Worm (Caenorhabditis elegans) whole organism, young adult: ENCODE data around the gene W01D2.3.

Experiments used
- C06A6.2 ChIP-seq: fragments of 200-800 bp; sonication (Bioruptor generic); conservative IDR thresholded peaks from 2 replicates; pipeline ENCODE4 v1.3.6; 2022; ENCODE audit warnings: missing genetic modification characterization, missing compliant biosample characterization
- F10E7.11 ChIP-seq: sonication (generic microtip); optimal IDR thresholded peaks from 2 replicates; lab custom pipeline; 2017; ENCODE audit warnings: mild to moderate bottlenecking, missing genetic modification characterization, moderate library complexity, missing compliant biosample characterization
- F55B11.4 ChIP-seq: sonication (generic microtip); optimal IDR thresholded peaks from 2 replicates; lab custom pipeline; 2016; ENCODE audit warnings: missing compliant biosample characterization, missing genetic modification characterization, borderline replicate concordance; ENCODE audit not compliant: insufficient read depth
- F57A8.1 ChIP-seq: fragments of 200-800 bp; sonication (Bioruptor generic); optimal IDR thresholded peaks from 2 replicates; lab custom pipeline; 2018; ENCODE audit warnings: mild to moderate bottlenecking, missing genetic modification characterization, moderate library complexity, missing compliant biosample characterization
- Y56A3A.18 ChIP-seq: fragments of 200-800 bp; sonication (Bioruptor generic); IDR thresholded peaks from 2 replicates; pipeline ENCODE4 v1.3.6; 2022; ENCODE audit warnings: missing genetic modification reagents, missing genetic modification characterization, missing compliant biosample characterization
- Y95B8A.8 ChIP-seq: fragments of 200-800 bp; sonication (Bioruptor generic); IDR thresholded peaks from 2 replicates; pipeline ENCODE4 v1.3.6; 2022; ENCODE audit warnings: missing genetic modification reagents, missing genetic modification characterization, missing compliant biosample characterization
- ZK185.1 ChIP-seq: sonication (generic microtip); optimal IDR thresholded peaks from 2 replicates; lab custom pipeline; 2016; ENCODE audit warnings: mild to moderate bottlenecking, missing genetic modification characterization, missing compliant biosample characterization; ENCODE audit not compliant: poor library complexity, severe bottlenecking
- akir-1 ChIP-seq: fragments of 200-800 bp; sonication (Bioruptor generic); optimal IDR thresholded peaks from 2 replicates; lab custom pipeline; 2018; ENCODE audit warnings: mild to moderate bottlenecking, missing genetic modification characterization, moderate library complexity, missing compliant biosample characterization
- ama-1 ChIP-seq, 3 experiments: fragments of 150-350 bp in 1 of 3; sonication (generic microtip) in 2 of 3; optimal IDR thresholded peaks; 2 replicates each; lab custom pipeline; 2014 to 2018; ENCODE audit warnings: missing biosample characterization in 2 of 3, missing genetic modification characterization in 2 of 3, missing genetic modification reagents in 2 of 3
- aptf-2 ChIP-seq: fragments of 200-800 bp; sonication (Bioruptor generic); conservative IDR thresholded peaks from 2 replicates; pipeline ENCODE4 v1.3.6; 2022; ENCODE audit warnings: missing genetic modification reagents, missing genetic modification characterization, missing compliant biosample characterization
- attf-6 ChIP-seq: fragments of 200-800 bp; sonication (Bioruptor generic); IDR thresholded peaks from 2 replicates; pipeline ENCODE4 v1.3.6; 2022; ENCODE audit warnings: missing genetic modification reagents, missing genetic modification characterization, missing compliant biosample characterization
- bed-2 ChIP-seq: fragments of 200-800 bp; sonication (Bioruptor generic); IDR thresholded peaks from 2 replicates; pipeline ENCODE4 v1.3.6; 2022; ENCODE audit warnings: missing genetic modification reagents, missing genetic modification characterization, missing compliant biosample characterization
- cebp-2 ChIP-seq: fragments of 200-800 bp; sonication (Bioruptor generic); IDR thresholded peaks from 2 replicates; pipeline ENCODE4 v1.3.6; 2022; ENCODE audit warnings: missing genetic modification characterization, missing compliant biosample characterization
- ceh-27 ChIP-seq: fragments of 200-800 bp; sonication (Bioruptor generic); optimal IDR thresholded peaks from 2 replicates; lab custom pipeline; 2018; ENCODE audit warnings: mild to moderate bottlenecking, missing genetic modification characterization, moderate library complexity, missing compliant biosample characterization
- ceh-58 ChIP-seq: fragments of 200-800 bp; sonication (Bioruptor generic); IDR thresholded peaks from 2 replicates; pipeline ENCODE4 v1.3.6; 2022; ENCODE audit warnings: missing genetic modification characterization, missing compliant biosample characterization
- die-1 ChIP-seq: sonication (generic microtip); optimal IDR thresholded peaks from 2 replicates; lab custom pipeline; 2016; ENCODE audit warnings: missing genotype, mild to moderate bottlenecking, missing genetic modification characterization, missing compliant biosample characterization
- dox-1 ChIP-seq: fragments of 200-800 bp; sonication (Bioruptor generic); IDR thresholded peaks from 2 replicates; pipeline ENCODE4 v1.3.6; 2022; ENCODE audit warnings: missing genetic modification reagents, missing genetic modification characterization, missing compliant biosample characterization
- dpl-1 ChIP-seq: fragments of 150-350 bp; optimal IDR thresholded peaks from 2 replicates; lab custom pipeline; 2014; ENCODE audit warnings: missing biosample characterization, missing genetic modification reagents, missing genetic modification characterization
- efl-1 ChIP-seq: fragments of 150-350 bp; optimal IDR thresholded peaks from 2 replicates; lab custom pipeline; 2014; ENCODE audit warnings: missing biosample characterization, missing genetic modification reagents, missing genetic modification characterization
- egrh-3 ChIP-seq: fragments of 200-800 bp; sonication (Bioruptor generic); IDR thresholded peaks from 2 replicates; pipeline ENCODE4 v1.3.6; 2022; ENCODE audit warnings: missing genetic modification reagents, missing genetic modification characterization, missing compliant biosample characterization
- ekl-4 ChIP-seq: fragments of 200-800 bp; sonication (Bioruptor generic); IDR thresholded peaks from 2 replicates; pipeline ENCODE4 v1.3.6; 2022; ENCODE audit warnings: missing genetic modification reagents, missing genetic modification characterization, missing compliant biosample characterization
- gei-17 ChIP-seq: fragments of 200-800 bp; sonication (Bioruptor generic); optimal IDR thresholded peaks from 2 replicates; lab custom pipeline; 2018; ENCODE audit warnings: mild to moderate bottlenecking, missing genetic modification characterization, missing compliant biosample characterization
- hrde-1 ChIP-seq: sonication (generic microtip); optimal IDR thresholded peaks from 2 replicates; lab custom pipeline; 2016; ENCODE audit warnings: missing genetic modification characterization, mild to moderate bottlenecking, missing compliant biosample characterization, moderate library complexity, missing genotype, missing genetic modification reagents, borderline replicate concordance
- hsf-1 ChIP-seq: fragments of 200-800 bp; sonication (Bioruptor generic); IDR thresholded peaks from 2 replicates; pipeline ENCODE4 v1.3.6; 2022; ENCODE audit warnings: missing genetic modification reagents, missing genetic modification characterization, missing compliant biosample characterization
- let-607 ChIP-seq, 2 experiments: fragments of 200-800 bp in 1 of 2; sonication (Bioruptor generic) in 1 of 2; sonication (generic microtip) in 1 of 2; optimal IDR thresholded peaks; 2 replicates each; lab custom pipeline; 2016 to 2018; ENCODE audit warnings: mild to moderate bottlenecking in 2 of 2, missing compliant biosample characterization in 2 of 2, missing genetic modification characterization in 2 of 2, moderate library complexity in 2 of 2, missing genotype in 1 of 2
- lin-35 ChIP-seq, 3 experiments: fragments of 150-350 bp in 2 of 3; sonication (generic microtip) in 1 of 3; optimal IDR thresholded peaks; 2 replicates each; lab custom pipeline; 2014 to 2018; ENCODE audit warnings: missing biosample characterization in 3 of 3, missing genetic modification characterization in 3 of 3, missing genetic modification reagents in 3 of 3
- lir-1 ChIP-seq: fragments of 200-800 bp; sonication (Bioruptor generic); conservative IDR thresholded peaks from 2 replicates; pipeline ENCODE4 v1.3.6; 2022; ENCODE audit warnings: missing genetic modification reagents, missing genetic modification characterization, missing compliant biosample characterization
- lsl-1 ChIP-seq: fragments of 200-800 bp; sonication (Bioruptor generic); optimal IDR thresholded peaks from 2 replicates; lab custom pipeline; 2018; ENCODE audit warnings: mild to moderate bottlenecking, missing genetic modification characterization, moderate library complexity, missing compliant biosample characterization
- lsy-27 ChIP-seq: sonication (generic microtip); optimal IDR thresholded peaks from 2 replicates; lab custom pipeline; 2017; ENCODE audit warnings: missing genetic modification characterization, mild to moderate bottlenecking, missing compliant biosample characterization, antibody characterized with exemption, missing genotype, borderline replicate concordance; ENCODE audit not compliant: insufficient read depth
- madf-6 ChIP-seq: fragments of 200-800 bp; sonication (Bioruptor generic); IDR thresholded peaks from 2 replicates; pipeline ENCODE4 v1.3.6; 2022; ENCODE audit warnings: missing genetic modification reagents, missing genetic modification characterization, missing compliant biosample characterization
- madf-8 ChIP-seq: fragments of 200-800 bp; sonication (Bioruptor generic); conservative IDR thresholded peaks from 2 replicates; pipeline ENCODE4 v1.3.6; 2022; ENCODE audit warnings: missing genetic modification reagents, missing genetic modification characterization, missing compliant biosample characterization
- mcd-1 ChIP-seq: fragments of 200-800 bp; sonication (Bioruptor generic); IDR thresholded peaks from 2 replicates; pipeline ENCODE4 v1.3.6; 2022; ENCODE audit warnings: missing genetic modification reagents, missing genetic modification characterization, missing compliant biosample characterization
- mel-28 ChIP-seq: sonication (generic microtip); optimal IDR thresholded peaks from 2 replicates; lab custom pipeline; 2016; ENCODE audit warnings: borderline replicate concordance, mild to moderate bottlenecking, missing genetic modification characterization, missing compliant biosample characterization
- nfya-2 ChIP-seq: fragments of 200-800 bp; sonication (Bioruptor generic); IDR thresholded peaks from 2 replicates; pipeline ENCODE4 v1.3.6; 2022; ENCODE audit warnings: missing genetic modification reagents, missing genetic modification characterization, missing compliant biosample characterization
- nfyb-1 ChIP-seq: fragments of 200-800 bp; sonication (Bioruptor generic); IDR thresholded peaks from 2 replicates; pipeline ENCODE4 v1.3.6; 2022; ENCODE audit warnings: missing genetic modification reagents, missing genetic modification characterization, missing compliant biosample characterization
- nhr-27 ChIP-seq: fragments of 200-800 bp; sonication (Bioruptor generic); optimal IDR thresholded peaks from 2 replicates; lab custom pipeline; 2018; ENCODE audit warnings: mild to moderate bottlenecking, missing genetic modification characterization, moderate library complexity, missing compliant biosample characterization
- nhr-80 ChIP-seq: sonication (generic microtip); optimal IDR thresholded peaks from 2 replicates; lab custom pipeline; 2016; ENCODE audit warnings: missing genetic modification characterization, missing compliant biosample characterization
- rpc-1 ChIP-seq, 2 experiments: fragments of 150-350 bp in 1 of 2; sonication (generic microtip) in 1 of 2; optimal IDR thresholded peaks; 2 replicates each; lab custom pipeline; 2014 to 2018; ENCODE audit warnings: missing biosample characterization in 1 of 2, missing genetic modification characterization in 1 of 2, missing genetic modification reagents in 1 of 2, missing genotype in 1 of 2
- sdz-38 ChIP-seq: sonication (generic microtip); optimal IDR thresholded peaks from 2 replicates; lab custom pipeline; 2016; ENCODE audit warnings: missing genotype, missing genetic modification characterization, missing compliant biosample characterization
- somi-1 ChIP-seq: fragments of 200-800 bp; sonication (Bioruptor generic); optimal IDR thresholded peaks from 2 replicates; lab custom pipeline; 2018; ENCODE audit warnings: mild to moderate bottlenecking, missing genetic modification characterization, missing compliant biosample characterization
- tbp1 ChIP-seq: fragments of 200-800 bp; sonication (Bioruptor generic); optimal IDR thresholded peaks from 2 replicates; lab custom pipeline; 2018; ENCODE audit warnings: mild to moderate bottlenecking, missing genetic modification characterization, missing compliant biosample characterization
- tbx-9 ChIP-seq: sonication (generic microtip); optimal IDR thresholded peaks from 2 replicates; lab custom pipeline; 2016; ENCODE audit warnings: borderline replicate concordance, missing genetic modification characterization, inconsistent platforms, missing compliant biosample characterization
- zfh-2 ChIP-seq: fragments of 200-800 bp; sonication (Bioruptor generic); conservative IDR thresholded peaks from 2 replicates; pipeline ENCODE4 v1.3.6; 2022; ENCODE audit warnings: missing genetic modification reagents, missing genetic modification characterization, missing compliant biosample characterization
- ztf-18 ChIP-seq: sonication (generic microtip); optimal IDR thresholded peaks from 2 replicates; lab custom pipeline; 2016; ENCODE audit warnings: missing genotype, mild to moderate bottlenecking, missing genetic modification characterization, missing compliant biosample characterization
- ztf-28 ChIP-seq: fragments of 200-800 bp; sonication (Bioruptor generic); IDR thresholded peaks from 2 replicates; pipeline ENCODE4 v1.3.6; 2022; ENCODE audit warnings: missing genetic modification reagents, missing genetic modification characterization, missing compliant biosample characterization

The W01D2.3 gene

DNA sequence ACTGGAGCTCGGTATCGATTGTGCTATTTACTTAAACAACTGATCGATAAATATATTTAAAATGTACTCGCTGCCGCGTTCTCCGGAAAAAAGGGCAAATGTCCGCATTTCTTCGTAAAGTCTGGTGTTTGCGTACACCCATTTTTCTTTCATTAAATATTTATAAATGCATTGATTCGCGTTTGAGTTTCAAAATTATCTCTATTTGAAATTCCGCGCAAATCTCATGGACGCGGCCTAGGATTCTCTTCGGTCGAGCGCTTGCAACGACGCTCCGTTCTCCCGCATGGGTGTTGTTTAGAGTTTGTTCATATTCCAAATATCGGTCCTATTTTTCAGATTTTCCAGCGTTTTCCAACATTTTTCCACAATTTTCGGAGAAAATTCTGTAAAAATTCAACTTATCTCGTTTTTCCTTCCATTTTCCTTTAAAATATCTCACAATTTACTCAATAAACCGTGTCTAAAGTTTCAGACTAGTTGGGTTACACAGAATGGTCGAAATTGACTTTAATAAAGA is 9.1 kb downstream of the W01D2.3 start, which contains the start of gene eif-3.B (continued):
- TF ChIP-seq hrde-1 (tag; lab: Kevin White, UChicago) (no peak), ama-1 (optimal IDR thresholded peaks at IDR 0.05; lab: Kevin White, UChicago) (no peak), ama-1 (GFP tag; optimal IDR thresholded peaks at IDR 0.05; lab: Kevin White, UChicago) (no peak), C06A6.2 (GFP tag; lab: Robert Waterston, UW) (peak; percentile 69), F55B11.4 (no peak), ztf-18 (tag; lab: Kevin White, UChicago) (peak; percentile 44), cebp-2 (GFP tag; lab: Robert Waterston, UW) (no peak), lsl-1 (GFP tag; lab: Kevin White, UChicago) (peak; percentile 54), zfh-2 (GFP tag; lab: Robert Waterston, UW) (no peak; the same call in 1 of the 2 replicates), attf-6 (no peak), lin-35 (GFP tag; optimal IDR thresholded peaks at IDR 0.05; lab: Kevin White, UChicago) (peak in 2 of 3 experiments; percentile 17 to 91), ekl-4 (peak; percentile 83), nhr-27 (tag; lab: Kevin White, UChicago) (no peak), Y95B8A.8 (GFP tag; lab: Robert Waterston, UW) (0 out of 2 replicates have a peak, but pooled peaks have one; percentile 37), ztf-28 (0 out of 2 replicates have a peak, but pooled peaks have one; percentile 40), somi-1 (GFP tag; lab: Kevin White, UChicago) (peak; percentile 47), lir-1 (GFP tag; lab: Robert Waterston, UW) (peak; percentile 75), egrh-3 (GFP tag; lab: Robert Waterston, UW) (no peak), nfyb-1 (GFP tag; lab: Robert Waterston, UW) (peak; percentile 70; the same call in 1 of the 2 replicates), aptf-2 (GFP tag; lab: Robert Waterston, UW) (peak; percentile 62; the same call in 1 of the 2 replicates), F57A8.1 (GFP tag; lab: Kevin White, UChicago) (no peak), rpc-1 (optimal IDR thresholded peaks at IDR 0.05; lab: Kevin White, UChicago) (no peak), rpc-1 (tag; optimal IDR thresholded peaks at IDR 0.05; lab: Kevin White, UChicago) (no peak), tbp1 (GFP tag; lab: Kevin White, UChicago) (peak; percentile 50), Y56A3A.18 (no peak), lsy-27 (no peak), nfya-2 (GFP tag; lab: Robert Waterston, UW) (no peak), tbx-9 (tag; lab: Kevin White, UChicago) (no peak), nhr-80 (peak; percentile 40), hsf-1 (GFP tag; lab: Robert Waterston, UW) (0 out of 2 replicates have a peak, but pooled peaks have one; percentile 52), efl-1 (GFP tag; lab: Kevin White, UChicago) (peak; percentile 81), ceh-58 (GFP tag; lab: Robert Waterston, UW) (no peak), ceh-27 (GFP tag; lab: Kevin White, UChicago) (peak; percentile 93), gei-17 (peak; percentile 15), madf-6 (GFP tag; lab: Robert Waterston, UW) (peak; percentile 79), mel-28 (tag; lab: Kevin White, UChicago) (no peak), let-607 (tag; optimal IDR thresholded peaks at IDR 0.05; lab: Kevin White, UChicago) (peak in 1 of 2 experiments; percentile 86), mcd-1 (peak; percentile 86), die-1 (tag; lab: Kevin White, UChicago) (peak; percentile 1), sdz-38 (no peak), ZK185.1 (no peak), bed-2 (GFP tag; lab: Robert Waterston, UW) (0 out of 2 replicates have a peak, but pooled peaks have one; percentile 29), madf-8 (GFP tag; lab: Robert Waterston, UW) (peak; percentile 58), dox-1 (GFP tag; lab: Robert Waterston, UW) (peak; percentile 80), dpl-1 (peak; percentile 71), F10E7.11 (tag; lab: Kevin White, UChicago) (no peak), akir-1 (GFP tag; lab: Kevin White, UChicago) (no peak)
